Fruit fly (Drosophila melanogaster) whole organism, embryonic: ENCODE measurements around the gene CG8173.
A peak's percentile ranks its signal among the peaks of the same experiment; 100 is the strongest.

Experiments used
- BEAF-32 ChIP-seq: fragments of 200-800 bp; sonication (Bioruptor generic); optimal IDR thresholded peaks from 3 replicates; lab custom pipeline; 2017; ENCODE audit warnings: missing biosample characterization, missing genetic modification characterization, mild to moderate bottlenecking, moderate library complexity, missing genetic modification reagents
- C15 ChIP-seq: fragments of 200-800 bp; sonication (Bioruptor generic); IDR thresholded peaks from 3 replicates; pipeline ENCODE4 v1.3.6; 2022; ENCODE audit warnings: missing biosample characterization, missing genetic modification characterization
- CG10274 ChIP-seq: fragments of 200-800 bp; sonication (Bioruptor generic); optimal IDR thresholded peaks from 3 replicates; lab custom pipeline; 2017; ENCODE audit warnings: missing biosample characterization, mild to moderate bottlenecking, missing genetic modification characterization
- CG10654 ChIP-seq: fragments of 200-800 bp; sonication (Bioruptor generic); optimal IDR thresholded peaks from 2 replicates; lab custom pipeline; 2016; ENCODE audit warnings: missing biosample characterization, missing genetic modification characterization
- CG12219 ChIP-seq: fragments of 200-800 bp; sonication (Bioruptor generic); optimal IDR thresholded peaks from 3 replicates; lab custom pipeline; 2018; ENCODE audit warnings: missing biosample characterization, mild to moderate bottlenecking, missing genetic modification characterization
- CG12744 ChIP-seq: fragments of 200-800 bp; sonication (Bioruptor generic); optimal IDR thresholded peaks from 2 replicates; lab custom pipeline; 2016; ENCODE audit warnings: missing biosample characterization, missing genetic modification characterization
- CG14710 ChIP-seq: fragments of 200-800 bp; sonication (Bioruptor generic); optimal IDR thresholded peaks from 3 replicates; lab custom pipeline; 2019; ENCODE audit warnings: missing biosample characterization, mild to moderate bottlenecking, missing genetic modification characterization, moderate library complexity
- CG16815 ChIP-seq: fragments of 200-800 bp; sonication (Bioruptor generic); optimal IDR thresholded peaks from 3 replicates; lab custom pipeline; 2017; ENCODE audit warnings: missing biosample characterization, mild to moderate bottlenecking, missing genetic modification characterization
- CG17612 ChIP-seq: fragments of 200-800 bp; sonication (Bioruptor generic); IDR thresholded peaks from 2 replicates; pipeline ENCODE4 v1.3.6; 2022; ENCODE audit warnings: missing biosample characterization, missing genetic modification characterization
- CG2116 ChIP-seq: fragments of 200-800 bp; sonication (Bioruptor generic); optimal IDR thresholded peaks from 3 replicates; lab custom pipeline; 2018; ENCODE audit warnings: missing biosample characterization, mild to moderate bottlenecking, missing genetic modification characterization
- CG2120 ChIP-seq: fragments of 200-800 bp; sonication (Bioruptor generic); optimal IDR thresholded peaks from 3 replicates; lab custom pipeline; 2016; ENCODE audit warnings: missing biosample characterization, missing genetic modification characterization
- CG31388 ChIP-seq: fragments of 200-800 bp; sonication (Bioruptor generic); optimal IDR thresholded peaks from 2 replicates; lab custom pipeline; 2016; ENCODE audit warnings: missing biosample characterization, missing genetic modification characterization
- CG34376 ChIP-seq: fragments of 200-800 bp; sonication (Bioruptor generic); optimal IDR thresholded peaks from 2 replicates; lab custom pipeline; 2018; ENCODE audit warnings: missing biosample characterization, mild to moderate bottlenecking, missing genetic modification characterization
- CG3995 ChIP-seq: fragments of 200-800 bp; sonication (Bioruptor generic); optimal IDR thresholded peaks from 3 replicates; lab custom pipeline; 2016; ENCODE audit warnings: missing biosample characterization, missing genetic modification characterization
- CG43689 ChIP-seq: fragments of 200-800 bp; sonication (Bioruptor generic); IDR thresholded peaks from 2 replicates; pipeline ENCODE4 v1.3.6; 2022; ENCODE audit warnings: missing biosample characterization, missing genetic modification characterization
- CG4424 ChIP-seq: fragments of 200-800 bp; sonication (Bioruptor generic); optimal IDR thresholded peaks from 3 replicates; lab custom pipeline; 2016; ENCODE audit warnings: missing biosample characterization, missing genetic modification characterization
- CG4617 ChIP-seq: fragments of 200-800 bp; sonication (Bioruptor generic); optimal IDR thresholded peaks from 3 replicates; lab custom pipeline; 2016; ENCODE audit warnings: missing biosample characterization, missing genetic modification characterization, borderline replicate concordance
- CG7556 ChIP-seq: fragments of 200-800 bp; sonication (Bioruptor generic); optimal IDR thresholded peaks from 2 replicates; lab custom pipeline; 2017; ENCODE audit warnings: missing biosample characterization, mild to moderate bottlenecking, missing genetic modification characterization
- CG7745 ChIP-seq: fragments of 200-800 bp; sonication (Bioruptor generic); optimal IDR thresholded peaks from 2 replicates; lab custom pipeline; 2018; ENCODE audit warnings: missing biosample characterization, mild to moderate bottlenecking, missing genetic modification characterization, moderate library complexity
- CG8290 ChIP-seq, 3 experiments: fragments of 200-800 bp; sonication (Bioruptor generic); optimal IDR thresholded peaks; 2 replicates each; lab custom pipeline; 2016 to 2019; ENCODE audit warnings: missing biosample characterization in 3 of 3, missing genetic modification characterization in 3 of 3, mild to moderate bottlenecking in 2 of 3, moderate library complexity in 1 of 3
- CG9437 ChIP-seq: fragments of 200-800 bp; sonication (Bioruptor generic); optimal IDR thresholded peaks from 2 replicates; lab custom pipeline; 2018; ENCODE audit warnings: missing biosample characterization, mild to moderate bottlenecking, missing genetic modification characterization
- D19B ChIP-seq: fragments of 200-800 bp; sonication (Bioruptor generic); optimal IDR thresholded peaks from 2 replicates; lab custom pipeline; 2017; ENCODE audit warnings: missing biosample characterization, mild to moderate bottlenecking, missing genetic modification characterization
- HmgD ChIP-seq: fragments of 200-800 bp; sonication (Bioruptor generic); optimal IDR thresholded peaks from 3 replicates; lab custom pipeline; 2016; ENCODE audit warnings: missing biosample characterization, missing genetic modification characterization
- Hr39 ChIP-seq: fragments of >200 bp; optimal IDR thresholded peaks from 2 replicates; lab custom pipeline; 2017
- Hsf ChIP-seq: fragments of 200-800 bp; sonication (Bioruptor generic); optimal IDR thresholded peaks from 3 replicates; lab custom pipeline; 2016; ENCODE audit warnings: missing biosample characterization, missing genetic modification characterization
- Myb ChIP-seq: fragments of 200-800 bp; sonication (Bioruptor generic); optimal IDR thresholded peaks from 2 replicates; lab custom pipeline; 2016; ENCODE audit warnings: missing biosample characterization, missing genetic modification characterization
- NC2β ChIP-seq: fragments of 200-800 bp; sonication (Bioruptor generic); optimal IDR thresholded peaks from 2 replicates; lab custom pipeline; 2016; ENCODE audit warnings: missing biosample characterization, missing genetic modification characterization
- Opbp ChIP-seq: fragments of 200-800 bp; sonication (Bioruptor generic); IDR thresholded peaks from 3 replicates; pipeline ENCODE4 v1.3.6; 2022; ENCODE audit warnings: missing biosample characterization, missing genetic modification characterization; ENCODE audit not compliant: partially characterized antibody
- Poxn ChIP-seq: fragments of 200-800 bp; sonication (Bioruptor generic); IDR thresholded peaks from 2 replicates; pipeline ENCODE4 v1.3.6; 2022; ENCODE audit warnings: missing biosample characterization, missing genetic modification characterization
- Ptx1 ChIP-seq: fragments of 200-800 bp; sonication (Bioruptor generic); IDR thresholded peaks from 2 replicates; pipeline ENCODE4 v1.3.6; 2022; ENCODE audit warnings: missing biosample characterization, missing genetic modification characterization
- Rx ChIP-seq: fragments of 200-800 bp; sonication (Bioruptor generic); IDR thresholded peaks from 2 replicates; pipeline ENCODE4 v1.3.6; 2022; ENCODE audit warnings: missing biosample characterization, missing genetic modification characterization
- Sox100B ChIP-seq: fragments of 200-800 bp; sonication (Bioruptor generic); optimal IDR thresholded peaks from 3 replicates; lab custom pipeline; 2018; ENCODE audit warnings: missing biosample characterization, mild to moderate bottlenecking, missing genetic modification characterization
- Sry-δ ChIP-seq: fragments of 200-800 bp; sonication (Bioruptor generic); optimal IDR thresholded peaks from 2 replicates; lab custom pipeline; 2016; ENCODE audit warnings: missing biosample characterization, missing genetic modification characterization
- br ChIP-seq: fragments of >200 bp; optimal IDR thresholded peaks from 2 replicates; lab custom pipeline; 2017
- disco-r ChIP-seq: fragments of 200-800 bp; sonication (Bioruptor generic); optimal IDR thresholded peaks from 2 replicates; lab custom pipeline; 2016; ENCODE audit warnings: missing biosample characterization, missing genetic modification characterization
- dm ChIP-seq: fragments of 200-800 bp; sonication (Bioruptor generic); optimal IDR thresholded peaks from 3 replicates; lab custom pipeline; 2016; ENCODE audit warnings: missing biosample characterization, missing genetic modification characterization
- eve ChIP-seq, 2 experiments: fragments of >200 bp; optimal IDR thresholded peaks; 2 replicates each; lab custom pipeline; 2017; ENCODE audit warnings: missing biosample characterization in 2 of 2, missing genetic modification characterization in 2 of 2
- ham ChIP-seq: fragments of 200-800 bp; sonication (Bioruptor generic); IDR thresholded peaks from 2 replicates; pipeline ENCODE4 v1.3.6; 2022; ENCODE audit warnings: missing biosample characterization, missing genetic modification characterization
- inv ChIP-seq: fragments of 200-800 bp; sonication (Bioruptor generic); IDR thresholded peaks from 2 replicates; pipeline ENCODE4 v1.3.6; 2022; ENCODE audit warnings: missing biosample characterization, missing genetic modification characterization; ENCODE audit not compliant: partially characterized antibody
- knrl ChIP-seq: fragments of 200-800 bp; sonication (Bioruptor generic); IDR thresholded peaks from 3 replicates; pipeline ENCODE4 v1.3.6; 2022; ENCODE audit warnings: missing biosample characterization, missing genetic modification characterization; ENCODE audit not compliant: partially characterized antibody
- lab ChIP-seq: fragments of 200-800 bp; sonication (Bioruptor generic); optimal IDR thresholded peaks from 3 replicates; lab custom pipeline; 2017; ENCODE audit warnings: missing biosample characterization, missing genetic modification characterization, mild to moderate bottlenecking, moderate library complexity, missing genetic modification reagents
- otp ChIP-seq: fragments of 200-800 bp; sonication (Bioruptor generic); IDR thresholded peaks from 3 replicates; pipeline ENCODE4, ENCODE4 v1.3.6; 2022; ENCODE audit warnings: missing biosample characterization, missing genetic modification characterization
- pan ChIP-seq, 4 experiments: fragments of >200 bp in 3 of 4; fragments of 200-800 bp in 1 of 4; sonication (Bioruptor generic) in 1 of 4; optimal IDR thresholded peaks in 3 of 4; IDR thresholded peaks in 1 of 4; 2 replicates each; pipeline versions ENCODE4 v1.3.6 to Lab custom; 2017 to 2022; ENCODE audit warnings: missing biosample characterization in 2 of 4, missing genetic modification characterization in 2 of 4, mixed read lengths in 1 of 4
- phol ChIP-seq: fragments of 200-800 bp; sonication (Bioruptor generic); optimal IDR thresholded peaks from 3 replicates; lab custom pipeline; 2018; ENCODE audit warnings: missing biosample characterization, mild to moderate bottlenecking, missing genetic modification characterization, moderate library complexity
- pzg ChIP-seq: fragments of 200-800 bp; sonication (Bioruptor generic); optimal IDR thresholded peaks from 3 replicates; lab custom pipeline; 2018; ENCODE audit warnings: missing biosample characterization, mild to moderate bottlenecking, missing genetic modification characterization, moderate library complexity
- ranshi ChIP-seq: fragments of 200-800 bp; sonication (Bioruptor generic); IDR thresholded peaks from 2 replicates; pipeline ENCODE4 v1.3.6; 2022; ENCODE audit warnings: missing biosample characterization, missing genetic modification characterization
- sima ChIP-seq: fragments of 200-800 bp; sonication (Bioruptor generic); optimal IDR thresholded peaks from 2 replicates; lab custom pipeline; 2016; ENCODE audit warnings: missing biosample characterization, missing genetic modification characterization
- sug ChIP-seq: fragments of 200-800 bp; optimal IDR thresholded peaks from 2 replicates; lab custom pipeline; 2019; ENCODE audit warnings: missing biosample characterization, mild to moderate bottlenecking, missing genetic modification characterization, moderate library complexity
- tna ChIP-seq: fragments of 200-800 bp; sonication (Bioruptor generic); IDR thresholded peaks from 2 replicates; pipeline ENCODE4 v1.3.6; 2022; ENCODE audit warnings: missing biosample characterization, missing genetic modification characterization; ENCODE audit not compliant: partially characterized antibody

Gene CG8173

DNA sequence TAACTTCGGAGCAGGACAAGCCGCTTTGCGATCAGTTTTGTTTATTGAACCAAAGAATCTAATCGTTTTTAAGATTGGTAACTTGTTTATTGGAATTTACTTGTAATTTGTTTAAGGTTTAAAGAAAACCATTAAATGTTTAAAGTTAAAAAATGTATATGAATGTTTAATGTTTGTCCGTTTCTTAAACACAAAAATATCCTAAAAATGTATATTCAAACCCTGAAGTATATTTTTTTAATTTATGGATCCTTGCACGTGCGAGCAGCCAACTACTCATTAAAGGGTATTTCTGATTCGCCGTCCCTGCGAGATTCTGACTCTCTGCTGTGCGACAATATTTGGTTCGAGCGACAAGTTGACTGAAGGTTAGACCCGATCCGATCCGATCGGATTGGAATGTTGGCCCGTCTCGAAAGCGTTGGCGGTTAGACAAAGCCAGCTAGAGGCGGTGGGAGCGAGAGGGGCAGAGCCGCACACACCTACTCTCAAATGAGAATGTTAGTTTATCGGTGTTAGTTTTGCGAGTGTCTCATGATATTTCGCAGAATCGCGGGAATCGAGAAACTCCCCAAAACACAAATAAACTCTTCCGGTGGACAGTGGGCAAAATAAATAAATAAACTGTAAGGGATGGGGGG, 10.5 kb downstream of the CG8173 start (continued):
- TF ChIP-seq CG7556 (peak; percentile 96), Hr39 (lab: Kevin White, UChicago) (no peak), CG8290 (GFP tag; optimal IDR thresholded peaks at IDR 0.05; lab: Kevin White, UChicago) (peak; percentile 35), CG8290 (tag; optimal IDR thresholded peaks at IDR 0.05; lab: Kevin White, UChicago) (peak; percentile 53), ranshi (peak; percentile 67; the same call in 1 of the 2 replicates), Ptx1 (GFP tag; lab: Robert Waterston, UW) (peak; percentile 82), C15 (GFP tag; lab: Robert Waterston, UW) (no peak), Opbp (GFP tag; lab: Robert Waterston, UW) (no peak), phol (tag; lab: Kevin White, UChicago) (peak; percentile 88), CG34376 (GFP tag; lab: Kevin White, UChicago) (peak; percentile 90), CG14710 (peak; percentile 86), CG43689 (GFP tag; lab: Robert Waterston, UW) (0 out of 2 replicates have a peak, but pooled peaks have one; percentile 30), sima (GFP tag; lab: Kevin White, UChicago) (peak; percentile 49), CG2120 (GFP tag; lab: Kevin White, UChicago) (peak; percentile 92), CG3995 (peak; percentile 35), eve (GFP tag; optimal IDR thresholded peaks at IDR 0.05; lab: Kevin White, UChicago) (peak in 1 of 2 experiments; percentile 95), CG2116 (GFP tag; lab: Kevin White, UChicago) (peak; percentile 56), dm (GFP tag; lab: Kevin White, UChicago) (peak; percentile 65), CG7745 (tag; lab: Kevin White, UChicago) (no peak), HmgD (GFP tag; lab: Kevin White, UChicago) (peak; percentile 67), Sox100B (GFP tag; lab: Kevin White, UChicago) (peak; percentile 94), CG4617 (GFP tag; lab: Kevin White, UChicago) (peak; percentile 11), Poxn (peak; percentile 44; the same call in 1 of the 2 replicates), lab (peak; percentile 85), CG4424 (peak; percentile 84), disco-r (peak; percentile 70), pan (optimal IDR thresholded peaks at IDR 0.05; lab: Kevin White, UChicago) (no peak), pan (GFP tag; optimal IDR thresholded peaks at IDR 0.05 in 1 of 2, IDR thresholded peaks at IDR 0.05 in 1 of 2) (peak in 1 of 2 experiments; percentile 70), CG10654 (GFP tag; lab: Kevin White, UChicago) (peak; percentile 65), CG17612 (GFP tag; lab: Robert Waterston, UW) (no peak), Myb (GFP tag; lab: Kevin White, UChicago) (peak; percentile 61), CG31388 (GFP tag; lab: Kevin White, UChicago) (peak; percentile 4), NC2β (GFP tag; lab: Kevin White, UChicago) (peak; percentile 72), tna (no peak), Rx (GFP tag; lab: Robert Waterston, UW) (0 out of 2 replicates have a peak, but pooled peaks have one; percentile 25), CG12744 (GFP tag; lab: Kevin White, UChicago) (peak; percentile 83), BEAF-32 (GFP tag; lab: Kevin White, UChicago) (peak; percentile 13), Sry-δ (GFP tag; lab: Kevin White, UChicago) (peak; percentile 47), CG16815 (GFP tag; lab: Kevin White, UChicago) (peak; percentile 80), D19B (GFP tag; lab: Kevin White, UChicago) (peak; percentile 81), CG10274 (GFP tag; lab: Kevin White, UChicago) (peak; percentile 71), br (no peak), Hsf (GFP tag; lab: Kevin White, UChicago) (peak; percentile 86), sug (tag; lab: Kevin White, UChicago) (peak; percentile 88), ham (GFP tag; lab: Robert Waterston, UW) (0 out of 2 replicates have a peak, but pooled peaks have one; percentile 39), CG12219 (GFP tag; lab: Kevin White, UChicago) (peak; percentile 85), otp (GFP tag; lab: Robert Waterston, UW) (0 out of 3 replicates have a peak, but pooled peaks have one; percentile 6), knrl (no peak), CG9437 (peak; percentile 87), inv (no peak), pzg (GFP tag; lab: Kevin White, UChicago) (no peak)
